Worm (Caenorhabditis elegans) whole organism, L4/young adult: ENCODE measurements around the gene twk-3.

Experiments used
- W03F9.2 ChIP-seq: fragments of 150-350 bp; optimal IDR thresholded peaks from 2 replicates; lab custom pipeline; 2014; ENCODE audit warnings: missing biosample characterization, missing genetic modification characterization
- him-1 ChIP-seq: sonication (generic microtip); optimal IDR thresholded peaks from 2 replicates; lab custom pipeline; 2016; ENCODE audit warnings: missing genotype, missing genetic modification reagents, missing genetic modification characterization, missing compliant biosample characterization

- TF ChIP-seq W03F9.2 (tag; lab: Kevin White, UChicago) (no peak), him-1 (tag; lab: Kevin White, UChicago) (no peak)
Observed at ce11 chrII:8259674-8260073, 47.1 kb upstream of the twk-3 start.
